Fruit fly (Drosophila melanogaster) whole organism, embryonic: ENCODE results near the gene Vha16-2.

Experiments
- Aef1 ChIP-seq: fragments of 200-800 bp; sonication (Bioruptor generic); IDR thresholded peaks from 3 replicates; pipeline ENCODE4 v1.3.6; 2022; ENCODE audit warnings: missing biosample characterization, missing genetic modification characterization
- Atf-2 ChIP-seq: fragments of 200-800 bp; sonication (Bioruptor generic); optimal IDR thresholded peaks from 2 replicates; lab custom pipeline; 2016; ENCODE audit warnings: missing biosample characterization, missing genetic modification characterization
- Bdp1 ChIP-seq: fragments of 200-800 bp; sonication (Bioruptor generic); optimal IDR thresholded peaks from 3 replicates; lab custom pipeline; 2016; ENCODE audit warnings: missing biosample characterization, missing genetic modification characterization
- BtbVII ChIP-seq: fragments of 200-800 bp; sonication (Bioruptor generic); optimal IDR thresholded peaks from 3 replicates; lab custom pipeline; 2017; ENCODE audit warnings: missing biosample characterization, mild to moderate bottlenecking, missing genetic modification characterization
- C15 ChIP-seq: fragments of 200-800 bp; sonication (Bioruptor generic); IDR thresholded peaks from 3 replicates; pipeline ENCODE4 v1.3.6; 2022; ENCODE audit warnings: missing biosample characterization, missing genetic modification characterization
- CG12219 ChIP-seq: fragments of 200-800 bp; sonication (Bioruptor generic); optimal IDR thresholded peaks from 3 replicates; lab custom pipeline; 2018; ENCODE audit warnings: missing biosample characterization, mild to moderate bottlenecking, missing genetic modification characterization
- CG14014 ChIP-seq: fragments of 200-800 bp; sonication (Bioruptor generic); IDR thresholded peaks from 2 replicates; pipeline ENCODE4 v1.3.6; 2022; ENCODE audit warnings: missing biosample characterization, missing genetic modification characterization
- CG14710 ChIP-seq: fragments of 200-800 bp; sonication (Bioruptor generic); optimal IDR thresholded peaks from 3 replicates; lab custom pipeline; 2019; ENCODE audit warnings: missing biosample characterization, mild to moderate bottlenecking, missing genetic modification characterization, moderate library complexity
- CG17612 ChIP-seq: fragments of 200-800 bp; sonication (Bioruptor generic); IDR thresholded peaks from 2 replicates; pipeline ENCODE4 v1.3.6; 2022; ENCODE audit warnings: missing biosample characterization, missing genetic modification characterization
- CG1832 ChIP-seq: fragments of 200-800 bp; sonication (Bioruptor generic); optimal IDR thresholded peaks from 2 replicates; lab custom pipeline; 2017; ENCODE audit warnings: missing biosample characterization, mild to moderate bottlenecking, missing genetic modification characterization, inconsistent platforms
- CG18476 ChIP-seq: fragments of 200-800 bp; sonication (Bioruptor generic); optimal IDR thresholded peaks from 2 replicates; lab custom pipeline; 2016; ENCODE audit warnings: missing biosample characterization, mild to moderate bottlenecking, missing genetic modification characterization
- CG31441 ChIP-seq: fragments of 200-800 bp; sonication (Bioruptor generic); IDR thresholded peaks from 2 replicates; pipeline ENCODE4 v1.3.6; 2022; ENCODE audit warnings: missing biosample characterization, missing genetic modification characterization
- CG3847 ChIP-seq: fragments of 200-800 bp; sonication (Bioruptor generic); IDR thresholded peaks from 2 replicates; pipeline ENCODE4 v1.3.6; 2022; ENCODE audit warnings: missing biosample characterization, missing genetic modification characterization
- CG8089 ChIP-seq: fragments of 200-800 bp; sonication (Bioruptor generic); optimal IDR thresholded peaks from 3 replicates; lab custom pipeline; 2016; ENCODE audit warnings: missing biosample characterization, missing genetic modification characterization
- CG9437 ChIP-seq: fragments of 200-800 bp; sonication (Bioruptor generic); optimal IDR thresholded peaks from 2 replicates; lab custom pipeline; 2018; ENCODE audit warnings: missing biosample characterization, mild to moderate bottlenecking, missing genetic modification characterization
- CG9727 ChIP-seq: fragments of 200-800 bp; sonication (Bioruptor generic); optimal IDR thresholded peaks from 3 replicates; lab custom pipeline; 2017; ENCODE audit warnings: missing biosample characterization, mild to moderate bottlenecking, missing genetic modification characterization
- Chrac-16 ChIP-seq: fragments of 200-800 bp; sonication (Bioruptor generic); optimal IDR thresholded peaks from 3 replicates; lab custom pipeline; 2016; ENCODE audit warnings: missing biosample characterization, missing genetic modification characterization
- CoRest ChIP-seq: fragments of 200-800 bp; sonication (Bioruptor generic); optimal IDR thresholded peaks from 3 replicates; lab custom pipeline; 2018; ENCODE audit warnings: missing biosample characterization, mild to moderate bottlenecking, missing genetic modification characterization, moderate library complexity
- Doc3 ChIP-seq: fragments of 200-800 bp; sonication (Bioruptor generic); IDR thresholded peaks from 3 replicates; pipeline ENCODE4 v1.3.6; 2022; ENCODE audit warnings: missing biosample characterization, missing genetic modification characterization; ENCODE audit not compliant: partially characterized antibody
- Ets65A ChIP-seq: fragments of 200-800 bp; sonication (Bioruptor generic); peaks from one replicate; lab custom pipeline; 2016; ENCODE audit warnings: missing biosample characterization, missing genetic modification characterization
- Fer1 ChIP-seq: fragments of 200-800 bp; sonication (Bioruptor generic); optimal IDR thresholded peaks from 2 replicates; lab custom pipeline; 2017; ENCODE audit warnings: missing biosample characterization, mild to moderate bottlenecking, missing genetic modification characterization
- HLH54F ChIP-seq: fragments of 200-800 bp; sonication (Bioruptor generic); optimal IDR thresholded peaks from 3 replicates; lab custom pipeline; 2016; ENCODE audit warnings: missing biosample characterization, missing genetic modification characterization
- HmgD ChIP-seq: fragments of 200-800 bp; sonication (Bioruptor generic); optimal IDR thresholded peaks from 3 replicates; lab custom pipeline; 2016; ENCODE audit warnings: missing biosample characterization, missing genetic modification characterization
- Lhr ChIP-seq: fragments of 200-800 bp; sonication (Bioruptor generic); optimal IDR thresholded peaks from 3 replicates; lab custom pipeline; 2017; ENCODE audit warnings: mild to moderate bottlenecking, missing biosample characterization, missing genetic modification reagents, missing genetic modification characterization
- Mes4 ChIP-seq: fragments of 200-800 bp; sonication (Bioruptor generic); optimal IDR thresholded peaks from 2 replicates; lab custom pipeline; 2016; ENCODE audit warnings: missing biosample characterization, missing genetic modification characterization
- Xbp1 ChIP-seq: fragments of 200-800 bp; sonication (Bioruptor generic); optimal IDR thresholded peaks from 3 replicates; lab custom pipeline; 2016; ENCODE audit warnings: missing biosample characterization, mild to moderate bottlenecking, missing genetic modification characterization
- YL-1 ChIP-seq: fragments of 200-800 bp; sonication (Bioruptor generic); optimal IDR thresholded peaks from 3 replicates; lab custom pipeline; 2017; ENCODE audit warnings: missing biosample characterization, mild to moderate bottlenecking, missing genetic modification characterization
- bowl ChIP-seq: fragments of 200-800 bp; sonication (Bioruptor generic); IDR thresholded peaks from 2 replicates; pipeline ENCODE4 v1.3.6; 2022; ENCODE audit warnings: missing biosample characterization, missing genetic modification characterization
- caup ChIP-seq: fragments of 200-800 bp; sonication (Bioruptor generic); optimal IDR thresholded peaks from 3 replicates; lab custom pipeline; 2017; ENCODE audit warnings: missing biosample characterization, mild to moderate bottlenecking, missing genetic modification characterization, moderate library complexity; ENCODE audit not compliant: severe bottlenecking
- chm ChIP-seq: fragments of 200-800 bp; sonication (Bioruptor generic); IDR thresholded peaks from 2 replicates; pipeline ENCODE4 v1.3.6; 2022; ENCODE audit warnings: missing biosample characterization, missing genetic modification characterization
- dmrt99B ChIP-seq: fragments of 200-800 bp; sonication (Bioruptor generic); optimal IDR thresholded peaks from 2 replicates; lab custom pipeline; 2018; ENCODE audit warnings: missing biosample characterization, mild to moderate bottlenecking, missing genetic modification characterization, moderate library complexity
- dysf ChIP-seq: fragments of 200-800 bp; sonication (Bioruptor generic); IDR thresholded peaks from 3 replicates; pipeline ENCODE4 v1.3.6; 2022; ENCODE audit warnings: missing biosample characterization, missing genetic modification characterization
- emc ChIP-seq: fragments of 200-800 bp; sonication (Bioruptor generic); optimal IDR thresholded peaks from 2 replicates; lab custom pipeline; 2016; ENCODE audit warnings: missing biosample characterization, missing genetic modification characterization
- esg ChIP-seq: fragments of 200-800 bp; sonication (Bioruptor generic); conservative IDR thresholded peaks from 2 replicates; pipeline ENCODE4 v1.3.6; 2022; ENCODE audit warnings: missing biosample characterization, missing genetic modification characterization
- ewg ChIP-seq: fragments of 200-800 bp; sonication (Bioruptor generic); optimal IDR thresholded peaks from 3 replicates; lab custom pipeline; 2017; ENCODE audit warnings: mild to moderate bottlenecking, missing biosample characterization, missing genetic modification reagents, missing genetic modification characterization
- exex ChIP-seq: fragments of 200-800 bp; sonication (Bioruptor generic); optimal IDR thresholded peaks from 4 replicates; lab custom pipeline; 2018; ENCODE audit warnings: missing biosample characterization, mild to moderate bottlenecking, missing genetic modification characterization, moderate library complexity
- ftz-f1 ChIP-seq: fragments of 200-800 bp; sonication (Bioruptor generic); optimal IDR thresholded peaks from 2 replicates; lab custom pipeline; 2016; ENCODE audit warnings: missing biosample characterization, missing genetic modification characterization
- grn ChIP-seq: fragments of 200-800 bp; sonication (Bioruptor generic); optimal IDR thresholded peaks from 3 replicates; lab custom pipeline; 2017; ENCODE audit warnings: missing biosample characterization, missing genetic modification characterization
- gt ChIP-seq: fragments of 200-800 bp; sonication (Bioruptor generic); IDR thresholded peaks from 2 replicates; pipeline ENCODE4 v1.3.6; 2022; ENCODE audit warnings: missing biosample characterization, missing genetic modification characterization
- hth ChIP-seq: fragments of >200 bp; optimal IDR thresholded peaks from 2 replicates; lab custom pipeline; 2017; ENCODE audit warnings: inconsistent platforms
- kah ChIP-seq: fragments of 200-800 bp; sonication (Bioruptor generic); optimal IDR thresholded peaks from 2 replicates; lab custom pipeline; 2018; ENCODE audit warnings: missing biosample characterization, mild to moderate bottlenecking, missing genetic modification characterization
- lmd ChIP-seq: fragments of 200-800 bp; sonication (Bioruptor generic); IDR thresholded peaks from 2 replicates; pipeline ENCODE4 v1.3.6; 2022; ENCODE audit warnings: missing biosample characterization, missing genetic modification characterization
- org-1 ChIP-seq: fragments of 200-800 bp; sonication (Bioruptor generic); optimal IDR thresholded peaks from 2 replicates; lab custom pipeline; 2017; ENCODE audit warnings: missing biosample characterization, missing genetic modification characterization
- pzg ChIP-seq: fragments of 200-800 bp; sonication (Bioruptor generic); optimal IDR thresholded peaks from 3 replicates; lab custom pipeline; 2018; ENCODE audit warnings: missing biosample characterization, mild to moderate bottlenecking, missing genetic modification characterization, moderate library complexity
- ranshi ChIP-seq: fragments of 200-800 bp; sonication (Bioruptor generic); IDR thresholded peaks from 2 replicates; pipeline ENCODE4 v1.3.6; 2022; ENCODE audit warnings: missing biosample characterization, missing genetic modification characterization
- vnd ChIP-seq: fragments of 200-800 bp; sonication (Bioruptor generic); IDR thresholded peaks from 3 replicates; pipeline ENCODE4 v1.3.6; 2022; ENCODE audit warnings: missing biosample characterization, missing genetic modification characterization; ENCODE audit not compliant: partially characterized antibody
- wdn ChIP-seq: fragments of 200-800 bp; sonication (Bioruptor generic); IDR thresholded peaks from 2 replicates; pipeline ENCODE4 v1.3.6; 2022; ENCODE audit warnings: missing biosample characterization, missing genetic modification characterization
- z ChIP-seq: fragments of 200-800 bp; sonication (Bioruptor generic); IDR thresholded peaks from 3 replicates; pipeline ENCODE4 v1.3.6; 2022; ENCODE audit warnings: missing biosample characterization, missing genetic modification characterization
- zen2 ChIP-seq: fragments of 200-800 bp; sonication (Bioruptor generic); IDR thresholded peaks from 3 replicates; pipeline ENCODE4 v1.3.6; 2022; ENCODE audit warnings: missing biosample characterization, missing genetic modification characterization; ENCODE audit not compliant: partially characterized antibody
- zfh1 ChIP-seq: fragments of 200-800 bp; sonication (Bioruptor generic); IDR thresholded peaks from 3 replicates; pipeline ENCODE4 v1.3.6; 2022; ENCODE audit warnings: missing biosample characterization, missing genetic modification characterization

The Vha16-2 gene

DNA sequence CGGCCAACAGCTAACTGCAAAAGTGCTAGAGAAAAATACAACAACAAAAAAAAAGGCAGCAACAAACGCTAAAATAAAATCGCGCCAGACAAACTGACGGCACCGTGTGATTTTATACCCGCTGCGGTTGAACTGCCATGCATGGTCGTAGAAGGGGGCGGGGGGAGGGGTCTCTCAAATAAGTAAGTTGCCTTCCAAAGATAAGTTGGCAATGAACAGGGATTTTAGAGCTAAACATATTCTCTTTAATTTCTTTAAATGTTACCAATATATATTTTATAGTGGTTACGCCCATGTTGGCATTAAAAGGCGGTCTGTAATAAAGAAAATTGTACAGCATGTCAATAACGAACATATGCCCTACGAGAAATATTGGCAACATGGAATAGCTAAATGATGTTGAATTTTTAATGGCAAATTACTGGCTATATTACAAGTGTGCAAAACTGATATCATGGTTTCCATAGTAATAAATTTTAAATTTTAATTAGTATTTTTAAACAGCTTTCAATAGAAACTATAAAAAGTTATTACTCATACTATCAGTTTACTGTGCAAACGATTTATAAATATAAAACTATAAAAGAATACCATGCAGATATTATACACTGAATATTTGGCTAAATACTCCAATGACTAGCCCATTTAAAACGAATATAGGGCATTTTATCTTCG lies 43.4 kb upstream of the Vha16-2 start (continued):
- peak; percentile 81 for TF ChIP-seq zfh1 (GFP tag; lab: Robert Waterston, UW)
- TF ChIP-seq ewg (GFP tag; lab: Kevin White, UChicago): peak; percentile 58
- TF ChIP-seq emc (GFP tag; lab: Kevin White, UChicago): no peak
- peak; percentile 14 for TF ChIP-seq Fer1 (GFP tag; lab: Kevin White, UChicago)
- TF ChIP-seq z (GFP tag; lab: Robert Waterston, UW): 0 out of 3 replicates have a peak, but pooled peaks have one; percentile 26
- peak; percentile 64 for TF ChIP-seq Aef1 (GFP tag; lab: Robert Waterston, UW)
- TF ChIP-seq dmrt99B: peak; percentile 82
- no peak for TF ChIP-seq gt (GFP tag; lab: Robert Waterston, UW)
- TF ChIP-seq dysf (GFP tag; lab: Robert Waterston, UW): peak; percentile 83
- no peak for TF ChIP-seq hth
- peak; percentile 55 for TF ChIP-seq org-1 (GFP tag; lab: Kevin White, UChicago)
- TF ChIP-seq exex (tag; lab: Kevin White, UChicago): no peak
- peak; percentile 67 for TF ChIP-seq CG17612 (GFP tag; lab: Robert Waterston, UW)
- no peak for TF ChIP-seq YL-1 (GFP tag; lab: Kevin White, UChicago)
- TF ChIP-seq lmd (GFP tag; lab: Robert Waterston, UW): peak; percentile 74
- TF ChIP-seq Ets65A: peak; percentile 93
- no peak for TF ChIP-seq CG14710
- peak; percentile 56 for TF ChIP-seq CG8089 (GFP tag; lab: Kevin White, UChicago)
- TF ChIP-seq grn (GFP tag; lab: Kevin White, UChicago): no peak
- TF ChIP-seq Lhr (GFP tag; lab: Kevin White, UChicago): peak; percentile 12
- TF ChIP-seq vnd: no peak
- TF ChIP-seq CG9727 (GFP tag; lab: Kevin White, UChicago): peak; percentile 33
- no peak for TF ChIP-seq zen2 (GFP tag; lab: Robert Waterston, UW)
- TF ChIP-seq bowl (GFP tag; lab: Robert Waterston, UW): peak; percentile 53; the same call in 1 of the 2 replicates
- no peak for TF ChIP-seq Doc3
- TF ChIP-seq Mes4 (GFP tag; lab: Kevin White, UChicago): peak; percentile 49
- peak; percentile 26 for TF ChIP-seq caup (GFP tag; lab: Kevin White, UChicago)
- peak; percentile 80 for TF ChIP-seq CoRest
- TF ChIP-seq CG14014 (GFP tag; lab: Robert Waterston, UW): peak; percentile 80
- TF ChIP-seq ranshi (GFP tag; lab: Robert Waterston, UW): peak; percentile 64; the same call in 1 of the 2 replicates
- TF ChIP-seq BtbVII (GFP tag; lab: Kevin White, UChicago): no peak
- peak; percentile 72 for TF ChIP-seq CG12219
- no peak for TF ChIP-seq kah (GFP tag; lab: Kevin White, UChicago)
- no peak for TF ChIP-seq HmgD (GFP tag; lab: Kevin White, UChicago)
- TF ChIP-seq Xbp1: peak; percentile 86
- TF ChIP-seq C15: 0 out of 3 replicates have a peak, but pooled peaks have one; percentile 21
- TF ChIP-seq wdn: 0 out of 2 replicates have a peak, but pooled peaks have one; percentile 19
- TF ChIP-seq CG9437: peak; percentile 39
- no peak for TF ChIP-seq ftz-f1
- TF ChIP-seq CG3847: peak; percentile 75
- TF ChIP-seq chm (GFP tag; lab: Robert Waterston, UW): peak; percentile 55; the same call in 1 of the 2 replicates
- TF ChIP-seq CG1832 (GFP tag; lab: Kevin White, UChicago): no peak
- peak; percentile 81 for TF ChIP-seq esg
- TF ChIP-seq CG18476 (GFP tag; lab: Kevin White, UChicago): no peak
- peak; percentile 70 for TF ChIP-seq HLH54F
- TF ChIP-seq Atf-2 (GFP tag; lab: Kevin White, UChicago): peak; percentile 22
- peak; percentile 12 for TF ChIP-seq Bdp1
- peak; percentile 65 for TF ChIP-seq CG31441 (GFP tag; lab: Robert Waterston, UW)
- TF ChIP-seq pzg (GFP tag; lab: Kevin White, UChicago): no peak
- TF ChIP-seq Chrac-16 (GFP tag; lab: Kevin White, UChicago): peak; percentile 80
